Worm (Caenorhabditis elegans): ENCODE results near the gene C33A12.19.

DNA sequence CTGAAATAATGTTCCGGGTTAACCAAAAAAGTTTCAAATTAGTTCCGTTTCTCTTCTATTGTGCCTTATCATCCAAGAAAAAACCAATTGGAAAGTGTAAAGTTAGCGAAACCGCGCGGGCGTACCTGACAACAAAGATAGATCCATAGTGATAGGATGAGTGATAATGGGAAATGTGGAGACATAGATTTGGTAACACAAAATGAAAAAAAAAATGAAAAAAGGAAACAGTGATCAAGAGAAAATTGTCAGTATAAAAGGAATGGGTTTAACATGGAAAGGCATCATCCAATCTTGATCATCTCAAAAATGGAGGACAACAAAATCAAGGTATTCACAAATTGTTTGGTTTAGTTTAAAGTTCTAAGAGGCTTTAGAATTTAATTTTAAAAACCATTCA, 46.3 kb downstream of the C33A12.19 start, which contains the start of gene col-122:
- TF ChIP-seq M03D4.4 (tag; optimal IDR thresholded peaks at IDR 0.05) (no peak), unc-62 (GFP tag; optimal IDR thresholded peaks at IDR 0.05) (no peak), nhr-12 (tag; optimal IDR thresholded peaks at IDR 0.05) (no peak), nhr-2 (tag; optimal IDR thresholded peaks at IDR 0.05) (no peak), ztf-11 (tag; optimal IDR thresholded peaks at IDR 0.05) (no peak)
